Fruit fly (Drosophila melanogaster): ENCODE results near the gene spri.

DNA sequence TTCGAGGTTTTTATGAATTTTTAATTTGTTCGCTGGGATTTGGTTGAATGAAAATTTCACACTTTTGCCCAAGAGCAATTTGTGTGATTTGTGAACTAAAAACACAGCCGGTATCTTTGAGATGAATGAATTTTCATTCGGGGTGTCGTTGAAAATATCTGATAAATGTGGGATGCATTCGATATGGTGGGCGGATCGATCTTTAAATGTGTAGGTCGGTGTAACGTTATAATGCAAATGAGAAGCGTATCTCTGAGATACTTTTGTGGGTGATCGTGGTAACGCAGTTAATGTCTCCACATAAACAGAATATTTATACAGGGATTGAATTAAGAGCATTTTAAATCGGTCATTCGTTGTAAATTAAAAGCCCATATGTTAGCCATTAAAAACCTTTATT is 50.2 kb downstream of the spri start:
- no peak for TF ChIP-seq CrebB (tag; optimal IDR thresholded peaks at IDR 0.05)
- TF ChIP-seq Lhr (GFP tag; optimal IDR thresholded peaks at IDR 0.05): no peak
- no peak for TF ChIP-seq Doc2 (GFP tag; IDR thresholded peaks at IDR 0.05)
- TF ChIP-seq CG15601 (tag; optimal IDR thresholded peaks at IDR 0.05): no peak
- TF ChIP-seq CG16779 (GFP tag; IDR thresholded peaks at IDR 0.05): no peak
- TF ChIP-seq CG5180 (GFP tag; optimal IDR thresholded peaks at IDR 0.05): no peak
- TF ChIP-seq disco-r (GFP tag; optimal IDR thresholded peaks at IDR 0.05): no peak
- TF ChIP-seq ranshi (GFP tag; IDR thresholded peaks at IDR 0.05): no peak

Measured in whole organism, embryonic.